Fruit fly (Drosophila melanogaster): ENCODE measurements around the gene PIG-F.

PIG-F gene

dm6 chr3L:19566127-19566526 lies 46.1 kb upstream of the PIG-F start (continued):
- no peak for TF ChIP-seq CG12236 (GFP tag; optimal IDR thresholded peaks at IDR 0.05)
- no peak for TF ChIP-seq row (GFP tag; IDR thresholded peaks at IDR 0.05)
- no peak for TF ChIP-seq stwl (tag; optimal IDR thresholded peaks at IDR 0.05)
- TF ChIP-seq CrebB (tag; optimal IDR thresholded peaks at IDR 0.05), result no peak
- TF ChIP-seq en (GFP tag; optimal IDR thresholded peaks at IDR 0.05), result no peak
- TF ChIP-seq D (optimal IDR thresholded peaks at IDR 0.05), result peak; percentile 20
- TF ChIP-seq D (GFP tag; optimal IDR thresholded peaks at IDR 0.05), result no peak
- TF ChIP-seq Deaf1 (tag; optimal IDR thresholded peaks at IDR 0.05), result peak; percentile 16
- no peak for TF ChIP-seq sqz (GFP tag; optimal IDR thresholded peaks at IDR 0.05)
- TF ChIP-seq CG6175 (GFP tag; IDR thresholded peaks at IDR 0.05), result 0 out of 3 replicates have a peak, but pooled peaks have one; percentile 34
- TF ChIP-seq CG5953 (GFP tag; IDR thresholded peaks at IDR 0.05), result no peak
- no peak for TF ChIP-seq CG13123 (GFP tag; optimal IDR thresholded peaks at IDR 0.05)
- peak; percentile 24; the same call in 1 of the 3 replicates for TF ChIP-seq so (GFP tag; IDR thresholded peaks at IDR 0.05)
- TF ChIP-seq CG12769 (tag; optimal IDR thresholded peaks at IDR 0.05), result peak; percentile 75
- no peak for TF ChIP-seq dmrt99B (tag; optimal IDR thresholded peaks at IDR 0.05)

dm6 chr3L:19568999-19569398 lies 43.3 kb upstream of the PIG-F start:
- TF ChIP-seq knrl (GFP tag; IDR thresholded peaks at IDR 0.05; ENCODE audit: partially characterized antibody) (peak; percentile 55), CG1603 (tag; optimal IDR thresholded peaks at IDR 0.05) (peak; percentile 9), CTCF (GFP tag; optimal IDR thresholded peaks at IDR 0.05) (peak; percentile 69), CG2199 (GFP tag; IDR thresholded peaks at IDR 0.05) (peak; percentile 68; the same call in 1 of the 3 replicates), peb (GFP tag; IDR thresholded peaks at IDR 0.05) (no peak), Bgb (GFP tag; IDR thresholded peaks at IDR 0.05; ENCODE audit: partially characterized antibody) (peak; percentile 54), amos (GFP tag; IDR thresholded peaks at IDR 0.05; ENCODE audit: partially characterized antibody) (peak; percentile 60; the same call in 1 of the 2 replicates), stwl (tag; optimal IDR thresholded peaks at IDR 0.05) (peak; percentile 14), CG3838 (GFP tag; optimal IDR thresholded peaks at IDR 0.05) (no peak), CG42726 (GFP tag; IDR thresholded peaks at IDR 0.05; ENCODE audit: partially characterized antibody) (0 out of 2 replicates have a peak, but pooled peaks have one; percentile 12), mld (GFP tag; IDR thresholded peaks at IDR 0.05; ENCODE audit: partially characterized antibody) (no peak)

dm6 chr3L:19569407-19569806 lies 42.8 kb upstream of the PIG-F start:
- TF ChIP-seq Ets65A (GFP tag) (peak; percentile 57), CG11093 (GFP tag; IDR thresholded peaks at IDR 0.05) (0 out of 3 replicates have a peak, but pooled peaks have one; percentile 17), CG12104 (GFP tag; optimal IDR thresholded peaks at IDR 0.05) (no peak), Med (GFP tag) (peak; percentile 50), Dad (GFP tag; optimal IDR thresholded peaks at IDR 0.05) (no peak), gce (GFP tag; IDR thresholded peaks at IDR 0.05) (no peak), CG3995 (GFP tag; optimal IDR thresholded peaks at IDR 0.05) (no peak), sens (GFP tag) (peak; percentile 73), Bgb (GFP tag; IDR thresholded peaks at IDR 0.05; ENCODE audit: partially characterized antibody) (0 out of 2 replicates have a peak, but pooled peaks have one; percentile 2), chinmo (GFP tag; IDR thresholded peaks at IDR 0.05; ENCODE audit: partially characterized antibody) (0 out of 4 replicates have a peak, but pooled peaks have one; percentile 17)

dm6 chr3L:19574452-19574851 lies 37.8 kb upstream of the PIG-F start:
- TF ChIP-seq CG11093 (GFP tag; IDR thresholded peaks at IDR 0.05), result 0 out of 3 replicates have a peak, but pooled peaks have one; percentile 18
- no peak for TF ChIP-seq Nf-YA (GFP tag; IDR thresholded peaks at IDR 0.05)
- TF ChIP-seq Med (GFP tag), result peak; percentile 14
- peak; percentile 54 for TF ChIP-seq Hr39 (optimal IDR thresholded peaks at IDR 0.05)
- TF ChIP-seq BEAF-32 (GFP tag; optimal IDR thresholded peaks at IDR 0.05), result no peak
- TF ChIP-seq CG12104 (GFP tag; optimal IDR thresholded peaks at IDR 0.05), result no peak

Data from whole organism, embryonic.